Worm (Caenorhabditis elegans) whole organism, L2 larva: ENCODE results near the gene T16A1.5.

Source experiments
- F13H6.1 ChIP-seq: sonication (generic microtip); optimal IDR thresholded peaks from 2 replicates; lab custom pipeline; 2016; ENCODE audit warnings: missing genetic modification characterization, missing compliant biosample characterization
- R02D3.7 ChIP-seq: fragments of 150-350 bp; optimal IDR thresholded peaks from 2 replicates; lab custom pipeline; 2014; ENCODE audit warnings: missing biosample characterization, missing genetic modification characterization
- Y55F3AM.14 ChIP-seq: fragments of 200-800 bp; sonication (Bioruptor generic); optimal IDR thresholded peaks from 2 replicates; lab custom pipeline; 2018; ENCODE audit warnings: mild to moderate bottlenecking, missing genetic modification characterization, missing compliant biosample characterization
- ZK546.5 ChIP-seq: sonication (generic microtip); optimal IDR thresholded peaks from 2 replicates; lab custom pipeline; 2017; ENCODE audit warnings: missing biosample characterization, missing genetic modification characterization
- aly-2 ChIP-seq: fragments of 150-350 bp; optimal IDR thresholded peaks from 2 replicates; lab custom pipeline; 2014; ENCODE audit warnings: missing biosample characterization, missing genetic modification characterization
- ama-1 ChIP-seq: fragments of 150-350 bp; optimal IDR thresholded peaks from 2 replicates; lab custom pipeline; 2018; ENCODE audit warnings: inconsistent platforms
- blmp-1 ChIP-seq: sonication (generic microtip); optimal IDR thresholded peaks from 2 replicates; lab custom pipeline; 2017; ENCODE audit warnings: missing genetic modification characterization, mild to moderate bottlenecking, missing compliant biosample characterization, antibody characterized with exemption, moderate library complexity; ENCODE audit not compliant: insufficient read depth
- ceh-16 ChIP-seq: fragments of 150-350 bp; optimal IDR thresholded peaks from 2 replicates; lab custom pipeline; 2014; ENCODE audit warnings: missing biosample characterization, missing genetic modification characterization
- ceh-82 ChIP-seq: fragments of 150-350 bp; optimal IDR thresholded peaks from 2 replicates; lab custom pipeline; 2014; ENCODE audit warnings: missing biosample characterization, missing genetic modification characterization
- crh-2 ChIP-seq: sonication (generic microtip); optimal IDR thresholded peaks from 2 replicates; lab custom pipeline; 2017; ENCODE audit warnings: missing biosample characterization, missing genetic modification characterization
- dmd-4 ChIP-seq: sonication (generic microtip); optimal IDR thresholded peaks from 2 replicates; lab custom pipeline; 2017; ENCODE audit warnings: missing biosample characterization, missing genetic modification characterization
- elt-1 ChIP-seq: fragments of 150-350 bp; optimal IDR thresholded peaks from 2 replicates; lab custom pipeline; 2014; ENCODE audit warnings: missing biosample characterization, missing genetic modification characterization
- elt-3 ChIP-seq: sonication (generic microtip); optimal IDR thresholded peaks from 2 replicates; lab custom pipeline; 2017; ENCODE audit warnings: missing biosample characterization, missing genetic modification characterization
- fos-1 ChIP-seq: fragments of 150-350 bp; optimal IDR thresholded peaks from 2 replicates; lab custom pipeline; 2014; ENCODE audit warnings: missing biosample characterization, missing genetic modification characterization
- gmeb-1 ChIP-seq: fragments of 150-350 bp; optimal IDR thresholded peaks from 2 replicates; lab custom pipeline; 2014; ENCODE audit warnings: missing biosample characterization, missing genetic modification characterization
- lin-13 ChIP-seq: fragments of 150-350 bp; optimal IDR thresholded peaks from 2 replicates; lab custom pipeline; 2014; ENCODE audit warnings: missing biosample characterization, missing genetic modification reagents, missing genetic modification characterization
- lin-39 ChIP-seq: fragments of 150-350 bp; optimal IDR thresholded peaks from 2 replicates; lab custom pipeline; 2014; ENCODE audit warnings: missing biosample characterization, missing genetic modification reagents, missing genetic modification characterization
- lsy-2 ChIP-seq, 2 experiments: fragments of 150-350 bp in 1 of 2; sonication (generic microtip) in 1 of 2; optimal IDR thresholded peaks; 2 replicates each; lab custom pipeline; 2014 to 2017; ENCODE audit warnings: missing biosample characterization in 2 of 2, missing genetic modification characterization in 2 of 2
- mbf-1 ChIP-seq: sonication (generic microtip); optimal IDR thresholded peaks from 2 replicates; lab custom pipeline; 2017; ENCODE audit warnings: missing biosample characterization, missing genetic modification characterization
- nhr-11 ChIP-seq: fragments of 150-350 bp; optimal IDR thresholded peaks from 2 replicates; lab custom pipeline; 2014; ENCODE audit warnings: missing biosample characterization, missing genetic modification characterization
- nhr-12 ChIP-seq: fragments of 150-350 bp; optimal IDR thresholded peaks from 2 replicates; lab custom pipeline; 2014; ENCODE audit warnings: missing biosample characterization, missing genetic modification characterization
- nhr-129 ChIP-seq: fragments of 150-350 bp; optimal IDR thresholded peaks from 2 replicates; lab custom pipeline; 2014; ENCODE audit warnings: missing biosample characterization, missing genetic modification characterization
- nhr-77 ChIP-seq: fragments of 150-350 bp; optimal IDR thresholded peaks from 2 replicates; lab custom pipeline; 2014; ENCODE audit warnings: missing biosample characterization, missing genetic modification characterization
- peb-1 ChIP-seq: fragments of 150-350 bp; optimal IDR thresholded peaks from 2 replicates; lab custom pipeline; 2014; ENCODE audit warnings: missing biosample characterization, missing genetic modification characterization
- sem-4 ChIP-seq: fragments of 150-350 bp; optimal IDR thresholded peaks from 2 replicates; lab custom pipeline; 2014; ENCODE audit warnings: missing biosample characterization, missing genetic modification reagents, missing genetic modification characterization
- skn-1 ChIP-seq: sonication (generic microtip); optimal IDR thresholded peaks from 2 replicates; lab custom pipeline; 2017; ENCODE audit warnings: missing biosample characterization, missing genetic modification characterization
- sma-3 ChIP-seq: sonication (generic microtip); optimal IDR thresholded peaks from 2 replicates; lab custom pipeline; 2016; ENCODE audit warnings: missing genetic modification reagents, missing genetic modification characterization, missing compliant biosample characterization
- snpc-4 ChIP-seq: fragments of 150-350 bp; optimal IDR thresholded peaks from 2 replicates; lab custom pipeline; 2014; ENCODE audit warnings: missing biosample characterization, missing genetic modification characterization
- unc-39 ChIP-seq: fragments of 150-350 bp; optimal IDR thresholded peaks from 2 replicates; lab custom pipeline; 2014; ENCODE audit warnings: missing biosample characterization, missing genetic modification characterization
- unc-55 ChIP-seq: fragments of 150-350 bp; sonication (generic microtip); optimal IDR thresholded peaks from 3 replicates; lab custom pipeline; 2014; ENCODE audit warnings: missing biosample characterization, missing genetic modification reagents, missing genetic modification characterization
- unc-62 ChIP-seq: fragments of 150-350 bp; optimal IDR thresholded peaks from 2 replicates; lab custom pipeline; 2014; ENCODE audit warnings: missing biosample characterization, missing genetic modification reagents, missing genetic modification characterization
- zag-1 ChIP-seq: fragments of 150-350 bp; optimal IDR thresholded peaks from 2 replicates; lab custom pipeline; 2014; ENCODE audit warnings: missing biosample characterization, missing genetic modification characterization
- ztf-1 ChIP-seq: fragments of 200-800 bp; sonication (Bioruptor generic); conservative IDR thresholded peaks from 2 replicates; pipeline ENCODE4 v1.3.6; 2022; ENCODE audit warnings: missing genetic modification characterization, missing compliant biosample characterization
- ztf-11 ChIP-seq: sonication (generic microtip); optimal IDR thresholded peaks from 2 replicates; lab custom pipeline; 2017; ENCODE audit warnings: missing biosample characterization, missing genetic modification characterization
- ztf-4 ChIP-seq: fragments of 150-350 bp; optimal IDR thresholded peaks from 2 replicates; lab custom pipeline; 2014; ENCODE audit warnings: missing biosample characterization, missing genetic modification characterization

T16A1.5 gene

ce11 chrII:2083726-2084179 is at the start of gene T16A1.5, which contains the start of gene fbxc-49:
Gene T16A1.5, minus strand, starts transcription at chrII:2083826.
Gene fbxc-49, plus strand, starts transcription at chrII:2084129.
- TF ChIP-seq gmeb-1 (tag; lab: Kevin White, UChicago), result no peak
- no peak for TF ChIP-seq unc-55 (GFP tag; lab: Kevin White, UChicago)
- TF ChIP-seq sem-4 (tag; lab: Kevin White, UChicago), result no peak
- TF ChIP-seq blmp-1 (tag; lab: Kevin White, UChicago), result no peak
- TF ChIP-seq snpc-4, result no peak
- no peak for TF ChIP-seq ztf-1 (GFP tag; lab: Robert Waterston, UW)
- TF ChIP-seq ztf-4, result no peak
- no peak for TF ChIP-seq R02D3.7
- no peak for TF ChIP-seq unc-62 (GFP tag; lab: Kevin White, UChicago)
- TF ChIP-seq lin-13, result no peak
- no peak for TF ChIP-seq skn-1 (tag; lab: Kevin White, UChicago)
- no peak for TF ChIP-seq nhr-11
- no peak for TF ChIP-seq elt-3 (tag; lab: Kevin White, UChicago)
- TF ChIP-seq elt-1 (tag; lab: Kevin White, UChicago), result no peak
- no peak for TF ChIP-seq lsy-2 (tag; optimal IDR thresholded peaks at IDR 0.05; lab: Kevin White, UChicago)
- no peak for TF ChIP-seq lin-39
- no peak for TF ChIP-seq ZK546.5 (tag; lab: Kevin White, UChicago)
- TF ChIP-seq zag-1, result no peak
- no peak for TF ChIP-seq nhr-12 (tag; lab: Kevin White, UChicago)

- TF ChIP-seq mbf-1 (no peak), ztf-4 (no peak), peb-1 (tag; lab: Kevin White, UChicago) (no peak), elt-3 (tag; lab: Kevin White, UChicago) (no peak)
Observed at ce11 chrII:2130770-2131169, 47.1 kb upstream of the T16A1.5 start, which contains the start of gene sdz-28. Gene sdz-28, plus strand, starts transcription at chrII:2131070.

ce11 chrII:2122762-2123161 is 39.1 kb upstream of the T16A1.5 start:
- TF ChIP-seq nhr-11 (no peak), fos-1 (tag; lab: Kevin White, UChicago) (peak; percentile 76)

ce11 chrII:2122091-2122490 is 38.5 kb upstream of the T16A1.5 start, which contains the start of gene math-37:
Gene math-37, minus strand, starts transcription at chrII:2122191.
- TF ChIP-seq fos-1 (tag; lab: Kevin White, UChicago), result peak; percentile 48
- TF ChIP-seq nhr-77 (tag; lab: Kevin White, UChicago), result no peak
- TF ChIP-seq, all 48 proteins: peak for 1

- no peak for TF ChIP-seq ceh-16 (tag; lab: Kevin White, UChicago)
- no peak for TF ChIP-seq ama-1
- TF ChIP-seq unc-62 (GFP tag; lab: Kevin White, UChicago), result no peak
- TF ChIP-seq nhr-77 (tag; lab: Kevin White, UChicago), result no peak
- no peak for TF ChIP-seq unc-55 (GFP tag; lab: Kevin White, UChicago)
- no peak for TF ChIP-seq ztf-4
- no peak for TF ChIP-seq nhr-129
- TF ChIP-seq sem-4 (tag; lab: Kevin White, UChicago), result no peak
- TF ChIP-seq skn-1 (tag; lab: Kevin White, UChicago), result no peak
- TF ChIP-seq ceh-82, result no peak
- no peak for TF ChIP-seq unc-39
- TF ChIP-seq lin-13, result no peak
- TF ChIP-seq aly-2 (tag; lab: Kevin White, UChicago), result no peak
- no peak for TF ChIP-seq dmd-4
- no peak for TF ChIP-seq F13H6.1 (tag; lab: Kevin White, UChicago)
Observed at ce11 chrII:2116794-2117193, 33.2 kb upstream of the T16A1.5 start, which contains the start of gene srh-195. Gene srh-195, minus strand, starts transcription at chrII:2116894.

- TF ChIP-seq F13H6.1 (tag; lab: Kevin White, UChicago), result no peak
- TF ChIP-seq nhr-11, result no peak
- TF ChIP-seq crh-2 (tag; lab: Kevin White, UChicago), result no peak
- no peak for TF ChIP-seq R02D3.7
- no peak for TF ChIP-seq sem-4 (tag; lab: Kevin White, UChicago)
- TF ChIP-seq elt-1 (tag; lab: Kevin White, UChicago), result no peak
- no peak for TF ChIP-seq ztf-11 (tag; lab: Kevin White, UChicago)
- no peak for TF ChIP-seq gmeb-1 (tag; lab: Kevin White, UChicago)
- TF ChIP-seq sma-3 (GFP tag; lab: Kevin White, UChicago), result no peak
- no peak for TF ChIP-seq Y55F3AM.14 (GFP tag; lab: Kevin White, UChicago)
Observed at ce11 chrII:2114488-2114887, 30.9 kb upstream of the T16A1.5 start.
